Worm (Caenorhabditis elegans): ENCODE measurements around the gene K03B4.6.

The K03B4.6 gene

ce11 chrV:4653093-4653492 is 22.9 kb downstream of the K03B4.6 start:
- TF ChIP-seq med-1 (GFP tag; optimal IDR thresholded peaks at IDR 0.05; ENCODE audit: insufficient read depth) (no peak), ztf-29 (GFP tag; IDR thresholded peaks at IDR 0.05) (no peak), cog-1 (tag; optimal IDR thresholded peaks at IDR 0.05) (no peak), T22C8.4 (GFP tag; IDR thresholded peaks at IDR 0.05) (no peak), ztf-23 (GFP tag; IDR thresholded peaks at IDR 0.05) (no peak), klf-2 (GFP tag; conservative IDR thresholded peaks at IDR 0.05) (no peak), ref-1 (GFP tag; conservative IDR thresholded peaks at IDR 0.05) (no peak), flt-1 (GFP tag; IDR thresholded peaks at IDR 0.05) (no peak), tab-1 (GFP tag; IDR thresholded peaks at IDR 0.05) (no peak)

- TF ChIP-seq ztf-29 (GFP tag; IDR thresholded peaks at IDR 0.05) (no peak), klf-2 (GFP tag; conservative IDR thresholded peaks at IDR 0.05) (no peak), ref-1 (GFP tag; conservative IDR thresholded peaks at IDR 0.05) (no peak), tab-1 (GFP tag; IDR thresholded peaks at IDR 0.05) (no peak), med-1 (GFP tag; optimal IDR thresholded peaks at IDR 0.05; ENCODE audit: insufficient read depth) (no peak), T22C8.4 (GFP tag; IDR thresholded peaks at IDR 0.05) (no peak), flt-1 (GFP tag; IDR thresholded peaks at IDR 0.05) (no peak), cog-1 (tag; optimal IDR thresholded peaks at IDR 0.05) (no peak), ztf-23 (GFP tag; IDR thresholded peaks at IDR 0.05) (no peak)
Measured at ce11 chrV:4651480-4651879, 24.5 kb downstream of the K03B4.6 start.

ce11 chrV:4649649-4650384 is 26.2 kb downstream of the K03B4.6 start:
- TF ChIP-seq med-1 (GFP tag; optimal IDR thresholded peaks at IDR 0.05; ENCODE audit: insufficient read depth) (no peak), ztf-23 (GFP tag; IDR thresholded peaks at IDR 0.05) (no peak), klf-2 (GFP tag; conservative IDR thresholded peaks at IDR 0.05) (no peak), flt-1 (GFP tag; IDR thresholded peaks at IDR 0.05) (no peak)

- no peak for TF ChIP-seq flt-1 (GFP tag; IDR thresholded peaks at IDR 0.05)
- no peak for TF ChIP-seq ztf-29 (GFP tag; IDR thresholded peaks at IDR 0.05)
- TF ChIP-seq tab-1 (GFP tag; IDR thresholded peaks at IDR 0.05), result no peak
- TF ChIP-seq ztf-23 (GFP tag; IDR thresholded peaks at IDR 0.05), result no peak
- TF ChIP-seq cog-1 (tag; optimal IDR thresholded peaks at IDR 0.05), result no peak
- TF ChIP-seq ref-1 (GFP tag; conservative IDR thresholded peaks at IDR 0.05), result no peak
- TF ChIP-seq med-1 (GFP tag; optimal IDR thresholded peaks at IDR 0.05; ENCODE audit: insufficient read depth), result no peak
- TF ChIP-seq T22C8.4 (GFP tag; IDR thresholded peaks at IDR 0.05), result no peak
Measured at ce11 chrV:4648527-4648926, 27.5 kb downstream of the K03B4.6 start, which contains the start of gene F41F3.8. Gene F41F3.8 (plus strand): TSS chrV:4648827.

ce11 chrV:4647857-4648256 is 28.1 kb downstream of the K03B4.6 start, which contains the start of gene F41F3.3:
Gene F41F3.3 (minus strand): TSS chrV:4648239.
- TF ChIP-seq ztf-23 (GFP tag; IDR thresholded peaks at IDR 0.05) (0 out of 2 replicates have a peak, but pooled peaks have one; percentile 46), flt-1 (GFP tag; IDR thresholded peaks at IDR 0.05) (peak; percentile 65; the same call in 1 of the 2 replicates), klf-2 (GFP tag; conservative IDR thresholded peaks at IDR 0.05) (no peak), med-1 (GFP tag; optimal IDR thresholded peaks at IDR 0.05; ENCODE audit: insufficient read depth) (no peak), tab-1 (GFP tag; IDR thresholded peaks at IDR 0.05) (0 out of 2 replicates have a peak, but pooled peaks have one; percentile 25)

- no peak for TF ChIP-seq med-1 (GFP tag; optimal IDR thresholded peaks at IDR 0.05; ENCODE audit: insufficient read depth)
- TF ChIP-seq cog-1 (tag; optimal IDR thresholded peaks at IDR 0.05), result no peak
- TF ChIP-seq T22C8.4 (GFP tag; IDR thresholded peaks at IDR 0.05), result no peak
- TF ChIP-seq flt-1 (GFP tag; IDR thresholded peaks at IDR 0.05), result no peak
- no peak for TF ChIP-seq ztf-29 (GFP tag; IDR thresholded peaks at IDR 0.05)
- TF ChIP-seq ref-1 (GFP tag; conservative IDR thresholded peaks at IDR 0.05), result no peak
- no peak for TF ChIP-seq klf-2 (GFP tag; conservative IDR thresholded peaks at IDR 0.05)
- no peak for TF ChIP-seq tab-1 (GFP tag; IDR thresholded peaks at IDR 0.05)
- TF ChIP-seq ztf-23 (GFP tag; IDR thresholded peaks at IDR 0.05), result no peak
Measured at ce11 chrV:4647279-4647819, 28.6 kb downstream of the K03B4.6 start.

- no peak for TF ChIP-seq flt-1 (GFP tag; IDR thresholded peaks at IDR 0.05)
- TF ChIP-seq ref-1 (GFP tag; conservative IDR thresholded peaks at IDR 0.05), result no peak
- TF ChIP-seq T22C8.4 (GFP tag; IDR thresholded peaks at IDR 0.05), result no peak
- no peak for TF ChIP-seq cog-1 (tag; optimal IDR thresholded peaks at IDR 0.05)
- no peak for TF ChIP-seq ztf-23 (GFP tag; IDR thresholded peaks at IDR 0.05)
- no peak for TF ChIP-seq med-1 (GFP tag; optimal IDR thresholded peaks at IDR 0.05; ENCODE audit: insufficient read depth)
- no peak for TF ChIP-seq ztf-29 (GFP tag; IDR thresholded peaks at IDR 0.05)
Measured at ce11 chrV:4642691-4643090, 33.3 kb downstream of the K03B4.6 start, which contains the start of gene soc-1. Gene soc-1 (plus strand): TSS chrV:4642952.

ce11 chrV:4640501-4641150 is 35.4 kb downstream of the K03B4.6 start:
- TF ChIP-seq tab-1 (GFP tag; IDR thresholded peaks at IDR 0.05) (no peak), ref-1 (GFP tag; conservative IDR thresholded peaks at IDR 0.05) (no peak), cog-1 (tag; optimal IDR thresholded peaks at IDR 0.05) (no peak), ztf-23 (GFP tag; IDR thresholded peaks at IDR 0.05) (no peak)

- TF ChIP-seq ztf-29 (GFP tag; IDR thresholded peaks at IDR 0.05) (no peak), med-1 (GFP tag; optimal IDR thresholded peaks at IDR 0.05; ENCODE audit: insufficient read depth) (no peak), T22C8.4 (GFP tag; IDR thresholded peaks at IDR 0.05) (no peak), tab-1 (GFP tag; IDR thresholded peaks at IDR 0.05) (no peak), flt-1 (GFP tag; IDR thresholded peaks at IDR 0.05) (no peak), ztf-23 (GFP tag; IDR thresholded peaks at IDR 0.05) (no peak), cog-1 (tag; optimal IDR thresholded peaks at IDR 0.05) (no peak), klf-2 (GFP tag; conservative IDR thresholded peaks at IDR 0.05) (no peak), ref-1 (GFP tag; conservative IDR thresholded peaks at IDR 0.05) (no peak)
Measured at ce11 chrV:4637153-4637552, 38.8 kb downstream of the K03B4.6 start.
